Fruit fly (Drosophila melanogaster) whole organism, embryonic: Measurements from ENCODE around the gene sad.

Experiments used
- ATbp ChIP-seq: fragments of 200-800 bp; sonication (Bioruptor generic); optimal IDR thresholded peaks from 2 replicates; lab custom pipeline; 2017; ENCODE audit warnings: missing biosample characterization, mild to moderate bottlenecking, missing genetic modification characterization, missing genetic modification reagents
- B-H2 ChIP-seq: fragments of 200-800 bp; sonication (Bioruptor generic); optimal IDR thresholded peaks from 2 replicates; lab custom pipeline; 2018; ENCODE audit warnings: missing biosample characterization, mild to moderate bottlenecking, missing genetic modification characterization
- CG10274 ChIP-seq: fragments of 200-800 bp; sonication (Bioruptor generic); optimal IDR thresholded peaks from 3 replicates; lab custom pipeline; 2017; ENCODE audit warnings: missing biosample characterization, mild to moderate bottlenecking, missing genetic modification characterization
- CG10366 ChIP-seq: fragments of 200-800 bp; sonication (Bioruptor generic); IDR thresholded peaks from 2 replicates; pipeline ENCODE4 v1.3.6; 2022; ENCODE audit warnings: missing biosample characterization, missing genetic modification characterization
- CG11456 ChIP-seq: fragments of 200-800 bp; sonication (Bioruptor generic); IDR thresholded peaks from 3 replicates; pipeline ENCODE4 v1.3.6; 2022; ENCODE audit warnings: missing biosample characterization, missing genetic modification characterization
- CG12219 ChIP-seq: fragments of 200-800 bp; sonication (Bioruptor generic); optimal IDR thresholded peaks from 3 replicates; lab custom pipeline; 2018; ENCODE audit warnings: missing biosample characterization, mild to moderate bottlenecking, missing genetic modification characterization
- CG12299 ChIP-seq: fragments of 200-800 bp; sonication (Bioruptor generic); optimal IDR thresholded peaks from 2 replicates; lab custom pipeline; 2018; ENCODE audit warnings: missing biosample characterization, mild to moderate bottlenecking, missing genetic modification characterization
- CG12942 ChIP-seq: fragments of 200-800 bp; sonication (Bioruptor generic); optimal IDR thresholded peaks from 3 replicates; lab custom pipeline; 2016; ENCODE audit warnings: missing biosample characterization, missing genetic modification characterization
- CG13424 ChIP-seq: fragments of 200-800 bp; sonication (Bioruptor generic); optimal IDR thresholded peaks from 2 replicates; lab custom pipeline; 2019; ENCODE audit warnings: missing biosample characterization, mild to moderate bottlenecking, missing genetic modification characterization, moderate library complexity
- CG14667 ChIP-seq: fragments of 200-800 bp; sonication (Bioruptor generic); IDR thresholded peaks from 2 replicates; pipeline ENCODE4 v1.3.6; 2022; ENCODE audit warnings: missing biosample characterization, missing genetic modification characterization
- CG15696 ChIP-seq: fragments of 200-800 bp; sonication (Bioruptor generic); optimal IDR thresholded peaks from 2 replicates; lab custom pipeline; 2019; ENCODE audit warnings: missing biosample characterization, mild to moderate bottlenecking, missing genetic modification characterization, moderate library complexity
- CG1647 ChIP-seq: fragments of 200-800 bp; sonication (Bioruptor generic); optimal IDR thresholded peaks from 3 replicates; lab custom pipeline; 2016; ENCODE audit warnings: missing biosample characterization, missing genetic modification characterization
- CG2202 ChIP-seq: fragments of 200-800 bp; sonication (Bioruptor generic); optimal IDR thresholded peaks from 2 replicates; lab custom pipeline; 2018; ENCODE audit warnings: missing biosample characterization, mild to moderate bottlenecking, missing genetic modification characterization
- CG2889 ChIP-seq: fragments of 200-800 bp; sonication (Bioruptor generic); IDR thresholded peaks from 3 replicates; pipeline ENCODE4 v1.3.6; 2022; ENCODE audit warnings: missing biosample characterization, missing genetic modification characterization
- CG3163 ChIP-seq: fragments of 200-800 bp; sonication (Bioruptor generic); optimal IDR thresholded peaks from 3 replicates; lab custom pipeline; 2016; ENCODE audit warnings: missing biosample characterization, missing genetic modification characterization
- CG34224 ChIP-seq: fragments of 200-800 bp; sonication (Bioruptor generic); IDR thresholded peaks from 3 replicates; pipeline ENCODE4 v1.3.6; 2022; ENCODE audit warnings: missing biosample characterization, missing genetic modification characterization; ENCODE audit not compliant: partially characterized antibody
- CG4707 ChIP-seq: fragments of 200-800 bp; sonication (Bioruptor generic); optimal IDR thresholded peaks from 2 replicates; lab custom pipeline; 2018; ENCODE audit warnings: missing biosample characterization, mild to moderate bottlenecking, missing genetic modification characterization, moderate library complexity
- CG6765 ChIP-seq: fragments of 200-800 bp; sonication (Bioruptor generic); optimal IDR thresholded peaks from 3 replicates; lab custom pipeline; 2017; ENCODE audit warnings: missing biosample characterization, mild to moderate bottlenecking, missing genetic modification characterization
- CG6854 ChIP-seq: fragments of 200-800 bp; sonication (Bioruptor generic); optimal IDR thresholded peaks from 3 replicates; lab custom pipeline; 2017; ENCODE audit warnings: missing biosample characterization, mild to moderate bottlenecking, missing genetic modification characterization
- CG7839 ChIP-seq: fragments of 200-800 bp; sonication (Bioruptor generic); optimal IDR thresholded peaks from 3 replicates; lab custom pipeline; 2018; ENCODE audit warnings: missing biosample characterization, mild to moderate bottlenecking, missing genetic modification characterization, moderate library complexity
- CG8281 ChIP-seq: fragments of 200-800 bp; sonication (Bioruptor generic); optimal IDR thresholded peaks from 2 replicates; lab custom pipeline; 2018; ENCODE audit warnings: missing biosample characterization, mild to moderate bottlenecking, missing genetic modification characterization, moderate library complexity
- CG8765 ChIP-seq: fragments of 200-800 bp; sonication (Bioruptor generic); IDR thresholded peaks from 2 replicates; pipeline ENCODE4 v1.3.6; 2022; ENCODE audit warnings: missing biosample characterization, missing genetic modification characterization
- CG9797 ChIP-seq: fragments of 200-800 bp; sonication (Bioruptor generic); optimal IDR thresholded peaks from 3 replicates; lab custom pipeline; 2018; ENCODE audit warnings: missing biosample characterization, mild to moderate bottlenecking, missing genetic modification characterization
- CG9876 ChIP-seq: fragments of 200-800 bp; sonication (Bioruptor generic); optimal IDR thresholded peaks from 2 replicates; lab custom pipeline; 2016; ENCODE audit warnings: missing biosample characterization, missing genetic modification characterization
- Chrac-16 ChIP-seq: fragments of 200-800 bp; sonication (Bioruptor generic); optimal IDR thresholded peaks from 3 replicates; lab custom pipeline; 2016; ENCODE audit warnings: missing biosample characterization, missing genetic modification characterization
- D19A ChIP-seq: fragments of 200-800 bp; optimal IDR thresholded peaks from 3 replicates; lab custom pipeline; 2019; ENCODE audit warnings: missing biosample characterization, mild to moderate bottlenecking, missing genetic modification characterization, moderate library complexity
- Dll ChIP-seq: fragments of 200-800 bp; sonication (Bioruptor generic); IDR thresholded peaks from 4 replicates; pipeline ENCODE4 v1.3.6; 2022; ENCODE audit warnings: missing biosample characterization, missing genetic modification characterization; ENCODE audit not compliant: partially characterized antibody
- Fer3 ChIP-seq: fragments of 200-800 bp; sonication (Bioruptor generic); optimal IDR thresholded peaks from 2 replicates; lab custom pipeline; 2018; ENCODE audit warnings: missing biosample characterization, mild to moderate bottlenecking, missing genetic modification characterization, moderate library complexity
- HLH4C ChIP-seq: fragments of 200-800 bp; sonication (Bioruptor generic); IDR thresholded peaks from 3 replicates; pipeline ENCODE4 v1.3.6; 2022; ENCODE audit warnings: missing biosample characterization, missing genetic modification characterization; ENCODE audit not compliant: partially characterized antibody
- Hmx ChIP-seq: fragments of 200-800 bp; sonication (Bioruptor generic); optimal IDR thresholded peaks from 2 replicates; lab custom pipeline; 2016; ENCODE audit warnings: missing biosample characterization, missing genetic modification characterization
- Mes4 ChIP-seq: fragments of 200-800 bp; sonication (Bioruptor generic); optimal IDR thresholded peaks from 2 replicates; lab custom pipeline; 2016; ENCODE audit warnings: missing biosample characterization, missing genetic modification characterization
- NK7.1 ChIP-seq: fragments of 200-800 bp; sonication (Bioruptor generic); optimal IDR thresholded peaks from 3 replicates; lab custom pipeline; 2016; ENCODE audit warnings: missing biosample characterization, missing genetic modification characterization
- Opbp ChIP-seq: fragments of 200-800 bp; sonication (Bioruptor generic); IDR thresholded peaks from 3 replicates; pipeline ENCODE4 v1.3.6; 2022; ENCODE audit warnings: missing biosample characterization, missing genetic modification characterization; ENCODE audit not compliant: partially characterized antibody
- Optix ChIP-seq: fragments of 200-800 bp; sonication (Bioruptor generic); IDR thresholded peaks from 3 replicates; pipeline ENCODE4 v1.3.6; 2022; ENCODE audit warnings: missing biosample characterization, missing genetic modification characterization
- Ravus ChIP-seq: fragments of 200-800 bp; sonication (Bioruptor generic); IDR thresholded peaks from 2 replicates; pipeline ENCODE4 v1.3.6; 2022; ENCODE audit warnings: missing biosample characterization, missing genetic modification characterization
- Xbp1 ChIP-seq: fragments of 200-800 bp; sonication (Bioruptor generic); optimal IDR thresholded peaks from 3 replicates; lab custom pipeline; 2016; ENCODE audit warnings: missing biosample characterization, mild to moderate bottlenecking, missing genetic modification characterization
- ato ChIP-seq: fragments of 200-800 bp; sonication (Bioruptor generic); IDR thresholded peaks from 2 replicates; pipeline ENCODE4 v1.3.6; 2022; ENCODE audit warnings: missing biosample characterization, missing genetic modification characterization; ENCODE audit not compliant: partially characterized antibody
- cg ChIP-seq: fragments of 200-800 bp; sonication (Bioruptor generic); optimal IDR thresholded peaks from 3 replicates; lab custom pipeline; 2019; ENCODE audit warnings: missing biosample characterization, mild to moderate bottlenecking, missing genetic modification characterization, moderate library complexity
- dmrt11E ChIP-seq: fragments of 200-800 bp; sonication (Bioruptor generic); optimal IDR thresholded peaks from 3 replicates; lab custom pipeline; 2018; ENCODE audit warnings: missing biosample characterization, mild to moderate bottlenecking, missing genetic modification characterization, moderate library complexity
- esg ChIP-seq: fragments of 200-800 bp; sonication (Bioruptor generic); conservative IDR thresholded peaks from 2 replicates; pipeline ENCODE4 v1.3.6; 2022; ENCODE audit warnings: missing biosample characterization, missing genetic modification characterization
- eyg ChIP-seq: fragments of 200-800 bp; sonication (Bioruptor generic); optimal IDR thresholded peaks from 3 replicates; lab custom pipeline; 2016; ENCODE audit warnings: missing biosample characterization, missing genetic modification characterization
- gcm ChIP-seq: fragments of 200-800 bp; sonication (Bioruptor generic); optimal IDR thresholded peaks from 2 replicates; lab custom pipeline; 2019; ENCODE audit warnings: missing biosample characterization, mild to moderate bottlenecking, missing genetic modification characterization, moderate library complexity
- ham ChIP-seq: fragments of 200-800 bp; sonication (Bioruptor generic); IDR thresholded peaks from 2 replicates; pipeline ENCODE4 v1.3.6; 2022; ENCODE audit warnings: missing biosample characterization, missing genetic modification characterization
- insv ChIP-seq, 2 experiments: fragments of 200-800 bp; sonication (Bioruptor generic); optimal IDR thresholded peaks; 3 replicates each; lab custom pipeline; 2016 to 2018; ENCODE audit warnings: missing biosample characterization in 2 of 2, missing genetic modification characterization in 2 of 2
- klu ChIP-seq: fragments of 200-800 bp; sonication (Bioruptor generic); IDR thresholded peaks from 2 replicates; pipeline ENCODE4 v1.3.6; 2022; ENCODE audit warnings: missing biosample characterization, missing genetic modification characterization
- knrl ChIP-seq: fragments of 200-800 bp; sonication (Bioruptor generic); IDR thresholded peaks from 3 replicates; pipeline ENCODE4 v1.3.6; 2022; ENCODE audit warnings: missing biosample characterization, missing genetic modification characterization; ENCODE audit not compliant: partially characterized antibody
- lmd ChIP-seq: fragments of 200-800 bp; sonication (Bioruptor generic); IDR thresholded peaks from 2 replicates; pipeline ENCODE4 v1.3.6; 2022; ENCODE audit warnings: missing biosample characterization, missing genetic modification characterization
- odd ChIP-seq: fragments of 200-800 bp; sonication (Bioruptor generic); optimal IDR thresholded peaks from 2 replicates; lab custom pipeline; 2017; ENCODE audit warnings: missing biosample characterization, mild to moderate bottlenecking, missing genetic modification characterization
- ttk ChIP-seq: fragments of 200-800 bp; sonication (Bioruptor generic); IDR thresholded peaks from 2 replicates; pipeline ENCODE4 v2.1.2; 2022; ENCODE audit warnings: missing biosample characterization, missing genetic modification characterization
- zf30C ChIP-seq: fragments of 200-800 bp; sonication (Bioruptor generic); optimal IDR thresholded peaks from 3 replicates; lab custom pipeline; 2018; ENCODE audit warnings: missing biosample characterization, mild to moderate bottlenecking, missing genetic modification characterization
- zfh1 ChIP-seq: fragments of 200-800 bp; sonication (Bioruptor generic); IDR thresholded peaks from 3 replicates; pipeline ENCODE4 v1.3.6; 2022; ENCODE audit warnings: missing biosample characterization, missing genetic modification characterization

sad gene

dm6 chr3R:11855156-11855555, 21.9 kb upstream of the sad start (continued):
- TF ChIP-seq B-H2 (GFP tag; lab: Kevin White, UChicago) = no peak
- no peak for TF ChIP-seq Mes4 (GFP tag; lab: Kevin White, UChicago)
- TF ChIP-seq CG12219 (GFP tag; lab: Kevin White, UChicago) = no peak
- TF ChIP-seq CG15696 (tag; lab: Kevin White, UChicago) = no peak
- TF ChIP-seq CG12299 (tag; lab: Kevin White, UChicago) = no peak
- TF ChIP-seq CG10366 (GFP tag; lab: Robert Waterston, UW) = no peak; the same call in 1 of the 2 replicates
- no peak for TF ChIP-seq dmrt11E (tag; lab: Kevin White, UChicago)
- TF ChIP-seq D19A (tag; lab: Kevin White, UChicago) = peak; percentile 7
- TF ChIP-seq gcm = no peak
- peak; percentile 52 for TF ChIP-seq CG7839
- no peak for TF ChIP-seq CG3163
- TF ChIP-seq cg (GFP tag; lab: Kevin White, UChicago) = no peak
- no peak for TF ChIP-seq CG9876 (GFP tag; lab: Kevin White, UChicago)
- TF ChIP-seq CG4707 = no peak
- TF ChIP-seq zf30C = no peak
- TF ChIP-seq ato = no peak
- peak; percentile 21 for TF ChIP-seq CG12942 (GFP tag; lab: Kevin White, UChicago)
- TF ChIP-seq klu (GFP tag; lab: Robert Waterston, UW) = no peak
- TF ChIP-seq CG8281 (tag; lab: Kevin White, UChicago) = no peak
- TF ChIP-seq NK7.1 (GFP tag; lab: Kevin White, UChicago) = no peak
- no peak for TF ChIP-seq Ravus
- no peak for TF ChIP-seq HLH4C (GFP tag; lab: Robert Waterston, UW)
- TF ChIP-seq CG13424 (tag; lab: Kevin White, UChicago) = peak; percentile 30
- peak; percentile 33 for TF ChIP-seq Fer3
- no peak for TF ChIP-seq CG8765 (GFP tag; lab: Robert Waterston, UW)
- no peak for TF ChIP-seq Hmx (GFP tag; lab: Kevin White, UChicago)
- no peak for TF ChIP-seq CG6765 (GFP tag; lab: Kevin White, UChicago)
- TF ChIP-seq insv (GFP tag; optimal IDR thresholded peaks at IDR 0.05; lab: Kevin White, UChicago) = no peak
- TF ChIP-seq Optix (GFP tag; lab: Robert Waterston, UW) = no peak
- TF ChIP-seq eyg (GFP tag; lab: Kevin White, UChicago) = no peak
- TF ChIP-seq CG14667 (GFP tag; lab: Robert Waterston, UW) = no peak
- no peak for TF ChIP-seq CG11456
- no peak for TF ChIP-seq Dll (GFP tag; lab: Robert Waterston, UW)
- 0 out of 2 replicates have a peak, but pooled peaks have one; percentile 19 for TF ChIP-seq esg (GFP tag; lab: Robert Waterston, UW)
- peak; percentile 23 for TF ChIP-seq Xbp1
- no peak for TF ChIP-seq CG6854 (GFP tag; lab: Kevin White, UChicago)
- TF ChIP-seq ATbp (GFP tag; lab: Kevin White, UChicago) = peak; percentile 20
- TF ChIP-seq CG2889 (GFP tag; lab: Robert Waterston, UW) = no peak
- TF ChIP-seq knrl = no peak
- no peak for TF ChIP-seq odd (GFP tag; lab: Kevin White, UChicago)
- no peak for TF ChIP-seq ttk (GFP tag; lab: Robert Waterston, UW)
- TF ChIP-seq CG1647 (GFP tag; lab: Kevin White, UChicago) = no peak
- no peak for TF ChIP-seq ham (GFP tag; lab: Robert Waterston, UW)
- no peak for TF ChIP-seq Opbp
- TF ChIP-seq CG9797 (GFP tag; lab: Kevin White, UChicago) = no peak
- no peak for TF ChIP-seq CG34224 (GFP tag; lab: Robert Waterston, UW)
- TF ChIP-seq CG10274 (GFP tag; lab: Kevin White, UChicago) = no peak
- no peak for TF ChIP-seq zfh1 (GFP tag; lab: Robert Waterston, UW)
- TF ChIP-seq lmd (GFP tag; lab: Robert Waterston, UW) = no peak
- TF ChIP-seq Chrac-16 (GFP tag; lab: Kevin White, UChicago) = no peak
- no peak for TF ChIP-seq CG2202 (tag; lab: Kevin White, UChicago)
